Fruit fly (Drosophila melanogaster) whole organism, embryonic: Measurements from ENCODE around the gene CG10470.

Experiments used
- B-H1 ChIP-seq: fragments of 200-800 bp; sonication (Bioruptor generic); IDR thresholded peaks from 3 replicates; pipeline ENCODE4 v1.3.6; 2022; ENCODE audit warnings: missing biosample characterization, missing genetic modification characterization
- BEAF-32 ChIP-seq: fragments of 200-800 bp; sonication (Bioruptor generic); optimal IDR thresholded peaks from 3 replicates; lab custom pipeline; 2017; ENCODE audit warnings: missing biosample characterization, missing genetic modification characterization, mild to moderate bottlenecking, moderate library complexity, missing genetic modification reagents
- CG10462 ChIP-seq: fragments of 200-800 bp; sonication (Bioruptor generic); optimal IDR thresholded peaks from 2 replicates; lab custom pipeline; 2016; ENCODE audit warnings: missing biosample characterization, missing genetic modification characterization
- CG11504 ChIP-seq: fragments of 200-800 bp; sonication (Bioruptor generic); optimal IDR thresholded peaks from 3 replicates; lab custom pipeline; 2019; ENCODE audit warnings: missing biosample characterization, mild to moderate bottlenecking, missing genetic modification characterization, moderate library complexity
- CG12236 ChIP-seq: fragments of 200-800 bp; sonication (Bioruptor generic); optimal IDR thresholded peaks from 2 replicates; lab custom pipeline; 2016; ENCODE audit warnings: missing biosample characterization, missing genetic modification characterization
- CG12744 ChIP-seq: fragments of 200-800 bp; sonication (Bioruptor generic); optimal IDR thresholded peaks from 2 replicates; lab custom pipeline; 2016; ENCODE audit warnings: missing biosample characterization, missing genetic modification characterization
- CG15601 ChIP-seq: fragments of 200-800 bp; sonication (Bioruptor generic); optimal IDR thresholded peaks from 3 replicates; lab custom pipeline; 2019; ENCODE audit warnings: missing biosample characterization, mild to moderate bottlenecking, missing genetic modification characterization, moderate library complexity
- CG16863 ChIP-seq: fragments of 200-800 bp; sonication (Bioruptor generic); optimal IDR thresholded peaks from 3 replicates; lab custom pipeline; 2016; ENCODE audit warnings: missing biosample characterization, missing genetic modification characterization
- CG17385 ChIP-seq: fragments of 200-800 bp; sonication (Bioruptor generic); optimal IDR thresholded peaks from 3 replicates; lab custom pipeline; 2018; ENCODE audit warnings: missing biosample characterization, mild to moderate bottlenecking, missing genetic modification characterization
- CG1792 ChIP-seq: fragments of 200-800 bp; sonication (Bioruptor generic); optimal IDR thresholded peaks from 2 replicates; lab custom pipeline; 2016; ENCODE audit warnings: missing biosample characterization, missing genetic modification characterization
- CG18476 ChIP-seq: fragments of 200-800 bp; sonication (Bioruptor generic); optimal IDR thresholded peaks from 2 replicates; lab custom pipeline; 2016; ENCODE audit warnings: missing biosample characterization, mild to moderate bottlenecking, missing genetic modification characterization
- CG2129 ChIP-seq: fragments of 200-800 bp; sonication (Bioruptor generic); IDR thresholded peaks from 2 replicates; pipeline ENCODE4 v1.3.6; 2022; ENCODE audit warnings: missing biosample characterization, missing genetic modification characterization; ENCODE audit not compliant: partially characterized antibody
- CG2678 ChIP-seq: fragments of 200-800 bp; sonication (Bioruptor generic); optimal IDR thresholded peaks from 3 replicates; lab custom pipeline; 2019; ENCODE audit warnings: missing biosample characterization, mild to moderate bottlenecking, missing genetic modification characterization, moderate library complexity
- CG31441 ChIP-seq: fragments of 200-800 bp; sonication (Bioruptor generic); IDR thresholded peaks from 2 replicates; pipeline ENCODE4 v1.3.6; 2022; ENCODE audit warnings: missing biosample characterization, missing genetic modification characterization
- CG32532 ChIP-seq: fragments of 200-800 bp; sonication (Bioruptor generic); IDR thresholded peaks from 2 replicates; pipeline ENCODE4 v1.3.6; 2022; ENCODE audit warnings: missing biosample characterization, missing genetic modification characterization
- CG32772 ChIP-seq: fragments of 200-800 bp; sonication (Bioruptor generic); IDR thresholded peaks from 2 replicates; pipeline ENCODE4 v1.3.6; 2022; ENCODE audit warnings: missing biosample characterization, missing genetic modification characterization
- CG3281 ChIP-seq: fragments of 200-800 bp; sonication (Bioruptor generic); optimal IDR thresholded peaks from 3 replicates; lab custom pipeline; 2017; ENCODE audit warnings: missing biosample characterization, mild to moderate bottlenecking, missing genetic modification characterization
- CG6854 ChIP-seq: fragments of 200-800 bp; sonication (Bioruptor generic); optimal IDR thresholded peaks from 3 replicates; lab custom pipeline; 2017; ENCODE audit warnings: missing biosample characterization, mild to moderate bottlenecking, missing genetic modification characterization
- CG8478 ChIP-seq: fragments of >200 bp; optimal IDR thresholded peaks from 2 replicates; lab custom pipeline; 2018
- CG9215 ChIP-seq: fragments of 200-800 bp; sonication (Bioruptor generic); IDR thresholded peaks from 2 replicates; pipeline ENCODE4 v1.3.6; 2022; ENCODE audit warnings: missing biosample characterization, missing genetic modification characterization
- Dfd ChIP-seq, 2 experiments: fragments of >200 bp; optimal IDR thresholded peaks; 2 replicates each; lab custom pipeline; 2017; ENCODE audit warnings: missing biosample characterization in 2 of 2, missing genetic modification characterization in 2 of 2
- Dip3 ChIP-seq: fragments of 200-800 bp; sonication (Bioruptor generic); optimal IDR thresholded peaks from 3 replicates; lab custom pipeline; 2016; ENCODE audit warnings: missing biosample characterization, missing genetic modification characterization
- Lim3 ChIP-seq: fragments of 200-800 bp; sonication (Bioruptor generic); IDR thresholded peaks from 2 replicates; pipeline ENCODE4 v1.3.6; 2022; ENCODE audit warnings: missing biosample characterization, missing genetic modification characterization
- MTF-1 ChIP-seq: fragments of 200-800 bp; sonication (Bioruptor generic); optimal IDR thresholded peaks from 2 replicates; lab custom pipeline; 2018; ENCODE audit warnings: missing biosample characterization, mild to moderate bottlenecking, missing genetic modification characterization, borderline replicate concordance
- Nf-YA ChIP-seq: fragments of 200-800 bp; sonication (Bioruptor generic); IDR thresholded peaks from 2 replicates; pipeline ENCODE4 v1.3.6; 2022; ENCODE audit warnings: missing biosample characterization, missing genetic modification characterization
- Nf-YB ChIP-seq: fragments of 200-800 bp; sonication (Bioruptor generic); optimal IDR thresholded peaks from 3 replicates; lab custom pipeline; 2019; ENCODE audit warnings: missing biosample characterization, mild to moderate bottlenecking, missing genetic modification characterization, moderate library complexity
- NfI ChIP-seq: fragments of 200-800 bp; sonication (Bioruptor generic); optimal IDR thresholded peaks from 3 replicates; lab custom pipeline; 2018; ENCODE audit warnings: missing biosample characterization, mild to moderate bottlenecking, missing genetic modification characterization, moderate library complexity
- Oli ChIP-seq: fragments of 200-800 bp; sonication (Bioruptor generic); optimal IDR thresholded peaks from 2 replicates; lab custom pipeline; 2018; ENCODE audit warnings: missing biosample characterization, mild to moderate bottlenecking, missing genetic modification characterization, moderate library complexity
- Opbp ChIP-seq: fragments of 200-800 bp; sonication (Bioruptor generic); IDR thresholded peaks from 3 replicates; pipeline ENCODE4 v1.3.6; 2022; ENCODE audit warnings: missing biosample characterization, missing genetic modification characterization; ENCODE audit not compliant: partially characterized antibody
- PHDP ChIP-seq: fragments of 200-800 bp; sonication (Bioruptor generic); optimal IDR thresholded peaks from 3 replicates; lab custom pipeline; 2018; ENCODE audit warnings: missing biosample characterization, mild to moderate bottlenecking, missing genetic modification characterization, moderate library complexity
- TFAM ChIP-seq: fragments of 200-800 bp; sonication (Bioruptor generic); optimal IDR thresholded peaks from 2 replicates; lab custom pipeline; 2017; ENCODE audit warnings: missing biosample characterization, missing genetic modification characterization, inconsistent platforms
- abd-A ChIP-seq: fragments of 200-800 bp; sonication (Bioruptor generic); optimal IDR thresholded peaks from 3 replicates; lab custom pipeline; 2019; ENCODE audit warnings: missing biosample characterization, mild to moderate bottlenecking, missing genetic modification characterization, moderate library complexity
- ara ChIP-seq: fragments of 200-800 bp; sonication (Bioruptor generic); IDR thresholded peaks from 2 replicates; pipeline ENCODE4 v1.3.6; 2022; ENCODE audit warnings: missing biosample characterization, missing genetic modification characterization
- cato ChIP-seq: fragments of 200-800 bp; sonication (Bioruptor generic); optimal IDR thresholded peaks from 2 replicates; lab custom pipeline; 2016; ENCODE audit warnings: missing biosample characterization, missing genetic modification characterization, borderline replicate concordance
- dysf ChIP-seq: fragments of 200-800 bp; sonication (Bioruptor generic); IDR thresholded peaks from 3 replicates; pipeline ENCODE4 v1.3.6; 2022; ENCODE audit warnings: missing biosample characterization, missing genetic modification characterization
- grn ChIP-seq: fragments of 200-800 bp; sonication (Bioruptor generic); optimal IDR thresholded peaks from 3 replicates; lab custom pipeline; 2017; ENCODE audit warnings: missing biosample characterization, missing genetic modification characterization
- org-1 ChIP-seq: fragments of 200-800 bp; sonication (Bioruptor generic); optimal IDR thresholded peaks from 2 replicates; lab custom pipeline; 2017; ENCODE audit warnings: missing biosample characterization, missing genetic modification characterization
- pho ChIP-seq: fragments of 200-800 bp; sonication (Bioruptor generic); optimal IDR thresholded peaks from 2 replicates; lab custom pipeline; 2016; ENCODE audit warnings: missing biosample characterization, missing genetic modification characterization
- phol ChIP-seq: fragments of 200-800 bp; sonication (Bioruptor generic); optimal IDR thresholded peaks from 3 replicates; lab custom pipeline; 2018; ENCODE audit warnings: missing biosample characterization, mild to moderate bottlenecking, missing genetic modification characterization, moderate library complexity
- pzg ChIP-seq: fragments of 200-800 bp; sonication (Bioruptor generic); optimal IDR thresholded peaks from 3 replicates; lab custom pipeline; 2018; ENCODE audit warnings: missing biosample characterization, mild to moderate bottlenecking, missing genetic modification characterization, moderate library complexity
- sc ChIP-seq, 3 experiments: fragments of >200 bp in 2 of 3; fragments of 200-800 bp in 1 of 3; sonication (Bioruptor generic) in 1 of 3; optimal IDR thresholded peaks; 2 replicates in 2 of 3; 3 replicates in 1 of 3; lab custom pipeline; 2017; ENCODE audit warnings: mild to moderate bottlenecking in 1 of 3, missing biosample characterization in 1 of 3, missing genetic modification characterization in 1 of 3, missing genetic modification reagents in 1 of 3
- seq ChIP-seq: fragments of 200-800 bp; sonication (Bioruptor generic); IDR thresholded peaks from 2 replicates; pipeline ENCODE4 v1.3.6; 2022; ENCODE audit warnings: missing biosample characterization, missing genetic modification characterization
- sim ChIP-seq: fragments of 200-800 bp; sonication (Bioruptor generic); IDR thresholded peaks from 2 replicates; pipeline ENCODE4 v1.3.6; 2022; ENCODE audit warnings: missing biosample characterization, missing genetic modification characterization
- slbo ChIP-seq: fragments of 200-800 bp; sonication (Bioruptor generic); IDR thresholded peaks from 2 replicates; pipeline ENCODE4 v1.3.6; 2022; ENCODE audit warnings: missing biosample characterization, missing genetic modification characterization
- slp2 ChIP-seq: fragments of 200-800 bp; sonication (Bioruptor generic); optimal IDR thresholded peaks from 2 replicates; lab custom pipeline; 2016; ENCODE audit warnings: missing biosample characterization, missing genetic modification characterization
- sqz ChIP-seq: fragments of 200-800 bp; sonication (Bioruptor generic); optimal IDR thresholded peaks from 3 replicates; lab custom pipeline; 2018; ENCODE audit warnings: missing biosample characterization, mild to moderate bottlenecking, missing genetic modification characterization
- stwl ChIP-seq: fragments of 200-800 bp; sonication (Bioruptor generic); optimal IDR thresholded peaks from 3 replicates; lab custom pipeline; 2018; ENCODE audit warnings: missing biosample characterization, mild to moderate bottlenecking, missing genetic modification characterization, moderate library complexity
- tin ChIP-seq: fragments of 200-800 bp; sonication (Bioruptor generic); optimal IDR thresholded peaks from 3 replicates; lab custom pipeline; 2016; ENCODE audit warnings: missing biosample characterization, missing genetic modification characterization
- wek ChIP-seq: fragments of 200-800 bp; sonication (Bioruptor generic); optimal IDR thresholded peaks from 3 replicates; lab custom pipeline; 2018; ENCODE audit warnings: missing biosample characterization, mild to moderate bottlenecking, missing genetic modification characterization, moderate library complexity
- zfh2 ChIP-seq: fragments of 200-800 bp; sonication (Bioruptor generic); optimal IDR thresholded peaks from 2 replicates; lab custom pipeline; 2016; ENCODE audit warnings: missing biosample characterization, missing genetic modification characterization

CG10470 gene

dm6 chr2L:19009130-19009529, 39.7 kb upstream of the CG10470 start, which contains the start of gene RpL30 (continued):
- TF ChIP-seq BEAF-32: peak; percentile 76
- TF ChIP-seq Nf-YA: peak; percentile 79; the same call in 1 of the 2 replicates
- TF ChIP-seq Lim3 (GFP tag; lab: Robert Waterston, UW): no peak
- TF ChIP-seq CG18476 (GFP tag; lab: Kevin White, UChicago): peak; percentile 50
- peak; percentile 65 for TF ChIP-seq Oli (tag; lab: Kevin White, UChicago)
- TF ChIP-seq CG8478 (lab: Kevin White, UChicago): peak; percentile 65
- peak; percentile 88 for TF ChIP-seq CG12744 (GFP tag; lab: Kevin White, UChicago)
- peak; percentile 75 for TF ChIP-seq sim (GFP tag; lab: Robert Waterston, UW)
- peak; percentile 78 for TF ChIP-seq stwl (tag; lab: Kevin White, UChicago)
- TF ChIP-seq CG6854 (GFP tag; lab: Kevin White, UChicago): peak; percentile 95
- peak; percentile 82 for TF ChIP-seq CG2678 (tag; lab: Kevin White, UChicago)
- peak; percentile 41; the same call in 1 of the 2 replicates for TF ChIP-seq CG32772 (GFP tag; lab: Robert Waterston, UW)
- peak; percentile 60 for TF ChIP-seq CG9215 (GFP tag; lab: Robert Waterston, UW)
- peak; percentile 90 for TF ChIP-seq grn
- TF ChIP-seq zfh2 (GFP tag; lab: Kevin White, UChicago): peak; percentile 87
- TF ChIP-seq CG32532: peak; percentile 93
- peak; percentile 80 for TF ChIP-seq Nf-YB (GFP tag; lab: Kevin White, UChicago)
- TF ChIP-seq CG1792 (GFP tag; lab: Kevin White, UChicago): peak; percentile 83
- TF ChIP-seq slp2 (GFP tag; lab: Kevin White, UChicago): peak; percentile 84
- peak; percentile 87 for TF ChIP-seq sqz (GFP tag; lab: Kevin White, UChicago)
- TF ChIP-seq seq: peak; percentile 90
- peak; percentile 93 for TF ChIP-seq CG3281
- peak; percentile 84 for TF ChIP-seq dysf (GFP tag; lab: Robert Waterston, UW)
- peak; percentile 100 for TF ChIP-seq pzg (GFP tag; lab: Kevin White, UChicago)
- peak; percentile 89 for TF ChIP-seq CG11504 (tag; lab: Kevin White, UChicago)
- peak; percentile 99 for TF ChIP-seq CG17385
- TF ChIP-seq pho (GFP tag; lab: Kevin White, UChicago): peak; percentile 89
- peak; percentile 93 for TF ChIP-seq NfI (GFP tag; lab: Kevin White, UChicago)
- peak; percentile 80 for TF ChIP-seq slbo (GFP tag; lab: Robert Waterston, UW)
- peak; percentile 94 for TF ChIP-seq CG15601 (tag; lab: Kevin White, UChicago)
- TF ChIP-seq CG12236 (GFP tag; lab: Kevin White, UChicago): peak; percentile 85
- TF ChIP-seq CG2129 (GFP tag; lab: Robert Waterston, UW): no peak
- TF ChIP-seq cato (GFP tag; lab: Kevin White, UChicago): peak; percentile 9
- peak; percentile 90 for TF ChIP-seq wek
- TF ChIP-seq CG10462 (GFP tag; lab: Kevin White, UChicago): peak; percentile 77
- peak; percentile 94 for TF ChIP-seq org-1 (GFP tag; lab: Kevin White, UChicago)
- no peak for TF ChIP-seq sc (optimal IDR thresholded peaks at IDR 0.05; lab: Kevin White, UChicago)
- TF ChIP-seq sc (GFP tag; optimal IDR thresholded peaks at IDR 0.05; lab: Kevin White, UChicago): peak; percentile 66
- TF ChIP-seq PHDP (tag; lab: Kevin White, UChicago): peak; percentile 92
- peak; percentile 90 for TF ChIP-seq CG31441
- TF ChIP-seq Opbp (GFP tag; lab: Robert Waterston, UW): peak; percentile 78
- peak; percentile 91 for TF ChIP-seq phol (tag; lab: Kevin White, UChicago)
- TF ChIP-seq TFAM (GFP tag; lab: Kevin White, UChicago): peak; percentile 69
- peak; percentile 86 for TF ChIP-seq CG16863 (GFP tag; lab: Kevin White, UChicago)
- peak; percentile 78 for TF ChIP-seq Dip3 (GFP tag; lab: Kevin White, UChicago)
- TF ChIP-seq B-H1 (GFP tag; lab: Robert Waterston, UW): peak; percentile 62; the same call in 1 of the 3 replicates
- peak; percentile 93 for TF ChIP-seq abd-A (tag; lab: Kevin White, UChicago)
- peak; percentile 97 for TF ChIP-seq MTF-1
- TF ChIP-seq ara (GFP tag; lab: Robert Waterston, UW): peak; percentile 86
- TF ChIP-seq tin (GFP tag; lab: Kevin White, UChicago): peak; percentile 80
- TF ChIP-seq Dfd (GFP tag; optimal IDR thresholded peaks at IDR 0.05; lab: Kevin White, UChicago): no peak
